Fruit fly (Drosophila melanogaster): ENCODE measurements around the gene CG12115.

DNA sequence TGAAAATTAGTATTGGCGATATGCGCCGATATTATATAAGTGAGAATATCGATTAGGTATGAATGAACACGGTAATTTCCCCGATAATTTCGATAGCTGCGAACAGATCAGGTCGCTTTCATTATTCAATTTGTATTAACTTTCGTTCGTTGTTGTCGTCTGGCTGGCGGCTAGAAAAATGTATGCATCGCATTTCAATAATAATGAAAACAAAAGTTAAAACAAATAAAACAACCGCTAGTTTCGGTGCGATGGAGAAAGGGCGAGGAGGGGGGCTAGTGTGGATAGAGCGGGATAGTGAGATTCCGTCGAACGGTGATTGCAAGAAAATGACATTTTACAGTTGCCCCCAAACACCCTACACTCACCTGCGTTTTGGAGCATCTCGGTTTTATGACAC, 34.0 kb upstream of the CG12115 start:
- TF ChIP-seq CG8478 (optimal IDR thresholded peaks at IDR 0.05), result no peak
- TF ChIP-seq CTCF (optimal IDR thresholded peaks at IDR 0.05), result no peak
